Worm (Caenorhabditis elegans): ENCODE measurements around the gene gst-37.

gst-37 gene

DNA sequence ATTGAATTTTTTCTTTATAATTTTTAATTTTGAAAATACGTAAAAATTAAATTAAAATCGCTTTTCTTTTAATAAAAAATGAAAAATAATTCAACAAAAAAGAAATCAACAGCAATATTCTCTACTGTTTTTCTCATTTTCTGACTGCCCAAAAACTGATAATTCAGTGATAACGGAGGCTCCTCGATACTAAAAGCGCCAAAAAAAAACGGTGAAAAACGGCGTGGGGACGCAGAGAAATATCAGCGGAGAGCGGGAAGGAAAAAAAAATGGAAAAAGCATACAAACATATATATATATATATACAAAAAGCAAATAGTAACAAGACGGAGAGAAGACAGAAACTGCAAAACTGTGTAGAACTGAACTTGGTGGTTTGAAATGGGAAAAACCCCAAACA, 38.3 kb upstream of the gst-37 start:
- TF ChIP-seq gmeb-1 (tag; optimal IDR thresholded peaks at IDR 0.05): peak; percentile 8
- peak; percentile 40 for TF ChIP-seq fos-1 (tag; optimal IDR thresholded peaks at IDR 0.05)
- TF ChIP-seq skn-1 (tag; optimal IDR thresholded peaks at IDR 0.05): no peak

DNA sequence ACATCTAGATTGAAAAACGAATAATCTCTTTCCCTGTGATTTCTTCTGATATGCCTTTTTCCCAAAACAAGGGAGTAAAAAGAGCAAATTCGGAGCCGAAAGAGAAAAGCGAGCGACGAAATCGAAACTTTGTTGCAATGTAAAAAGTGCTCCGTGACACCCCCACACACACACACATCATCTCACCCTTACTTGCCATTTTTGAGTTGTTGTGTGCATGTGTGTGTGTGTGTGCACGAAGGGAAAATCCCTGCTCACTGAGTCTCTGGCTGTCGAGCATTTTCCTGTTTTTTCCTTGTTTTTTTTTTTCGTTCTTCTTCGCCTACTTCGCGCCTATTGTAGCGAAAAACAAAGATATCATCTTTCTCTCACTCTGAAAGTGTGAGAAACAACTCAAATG, 34.4 kb upstream of the gst-37 start:
- TF ChIP-seq C34F6.9 (tag; optimal IDR thresholded peaks at IDR 0.05): peak; percentile 5
- TF ChIP-seq aly-2 (tag; optimal IDR thresholded peaks at IDR 0.05): no peak
- TF ChIP-seq sem-4 (tag; optimal IDR thresholded peaks at IDR 0.05): no peak
- peak; percentile 7 for TF ChIP-seq nhr-129 (tag; optimal IDR thresholded peaks at IDR 0.05)
- peak; percentile 7 for TF ChIP-seq unc-55 (GFP tag; optimal IDR thresholded peaks at IDR 0.05)
- no peak for TF ChIP-seq nhr-12 (tag; optimal IDR thresholded peaks at IDR 0.05)
- TF ChIP-seq lin-13 (GFP tag; optimal IDR thresholded peaks at IDR 0.05): no peak
- TF ChIP-seq R02D3.7 (tag; optimal IDR thresholded peaks at IDR 0.05): no peak
- no peak for TF ChIP-seq ztf-11 (tag; optimal IDR thresholded peaks at IDR 0.05)
- TF ChIP-seq nhr-6 (tag; optimal IDR thresholded peaks at IDR 0.05): no peak
- no peak for TF ChIP-seq ZK546.5 (tag; optimal IDR thresholded peaks at IDR 0.05)
- no peak for TF ChIP-seq gmeb-1 (tag; optimal IDR thresholded peaks at IDR 0.05)
- no peak for TF ChIP-seq nhr-237 (tag; optimal IDR thresholded peaks at IDR 0.05)
- no peak for TF ChIP-seq zag-1 (tag; optimal IDR thresholded peaks at IDR 0.05)
- TF ChIP-seq mbf-1 (tag; optimal IDR thresholded peaks at IDR 0.05): no peak
- no peak for TF ChIP-seq nhr-23 (tag; optimal IDR thresholded peaks at IDR 0.05)
- TF ChIP-seq nhr-21 (tag; optimal IDR thresholded peaks at IDR 0.05): no peak
- no peak for TF ChIP-seq nhr-10 (tag; optimal IDR thresholded peaks at IDR 0.05)
- no peak for TF ChIP-seq skn-1 (tag; optimal IDR thresholded peaks at IDR 0.05)
- no peak for TF ChIP-seq Y55F3AM.14 (GFP tag; optimal IDR thresholded peaks at IDR 0.05)
- no peak for TF ChIP-seq dmd-4 (tag; optimal IDR thresholded peaks at IDR 0.05)

DNA sequence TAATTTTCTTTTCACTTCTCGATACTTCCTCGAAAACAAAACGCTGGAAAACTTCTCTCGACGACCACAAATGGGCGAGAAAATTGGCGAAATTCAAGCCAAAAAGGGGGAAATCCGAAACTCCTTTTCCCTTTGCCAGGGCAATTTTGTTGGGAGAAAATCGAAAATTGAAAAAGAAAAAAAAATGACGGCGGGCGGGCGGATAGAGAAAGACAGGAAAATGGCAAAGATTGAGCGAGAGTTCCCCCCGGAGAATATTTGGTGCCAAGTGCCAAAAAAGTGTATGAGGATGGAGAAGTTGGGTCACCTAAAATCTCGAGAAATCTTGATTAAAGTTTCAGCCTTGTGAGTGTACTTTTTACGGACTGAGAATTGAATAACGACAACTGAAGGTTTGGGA, 33.1 kb upstream of the gst-37 start:
- no peak for TF ChIP-seq nhr-129 (tag; optimal IDR thresholded peaks at IDR 0.05)
- no peak for TF ChIP-seq ZK546.5 (tag; optimal IDR thresholded peaks at IDR 0.05)
- TF ChIP-seq alr-1 (tag; optimal IDR thresholded peaks at IDR 0.05): no peak
- TF ChIP-seq ztf-4 (tag; optimal IDR thresholded peaks at IDR 0.05): no peak
- TF ChIP-seq unc-55 (GFP tag; optimal IDR thresholded peaks at IDR 0.05): no peak
- no peak for TF ChIP-seq crh-2 (tag; optimal IDR thresholded peaks at IDR 0.05)
- no peak for TF ChIP-seq fos-1 (tag; optimal IDR thresholded peaks at IDR 0.05)

DNA sequence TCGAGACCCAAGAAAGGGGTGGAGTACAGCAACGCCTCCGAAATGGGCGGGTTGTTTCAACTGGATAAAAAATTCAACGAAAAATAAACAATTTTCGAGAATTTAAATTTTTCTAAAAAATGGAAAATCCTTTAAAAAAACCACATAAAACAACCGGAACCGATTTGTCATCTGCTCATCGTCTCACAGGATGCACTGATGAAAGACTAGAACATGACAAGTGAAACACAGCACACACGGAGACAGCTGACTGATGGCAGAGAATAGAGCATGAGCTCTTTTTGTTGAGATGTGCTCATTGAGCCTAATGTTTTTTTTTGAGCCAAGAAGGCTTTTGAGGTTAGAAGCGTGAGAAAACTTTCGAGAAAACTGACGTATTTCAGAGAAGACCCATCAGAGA, 31.4 kb upstream of the gst-37 start:
- TF ChIP-seq nhr-129 (tag; optimal IDR thresholded peaks at IDR 0.05) (peak; percentile 9), mbf-1 (tag; optimal IDR thresholded peaks at IDR 0.05) (no peak), unc-55 (GFP tag; optimal IDR thresholded peaks at IDR 0.05) (peak; percentile 68)

DNA sequence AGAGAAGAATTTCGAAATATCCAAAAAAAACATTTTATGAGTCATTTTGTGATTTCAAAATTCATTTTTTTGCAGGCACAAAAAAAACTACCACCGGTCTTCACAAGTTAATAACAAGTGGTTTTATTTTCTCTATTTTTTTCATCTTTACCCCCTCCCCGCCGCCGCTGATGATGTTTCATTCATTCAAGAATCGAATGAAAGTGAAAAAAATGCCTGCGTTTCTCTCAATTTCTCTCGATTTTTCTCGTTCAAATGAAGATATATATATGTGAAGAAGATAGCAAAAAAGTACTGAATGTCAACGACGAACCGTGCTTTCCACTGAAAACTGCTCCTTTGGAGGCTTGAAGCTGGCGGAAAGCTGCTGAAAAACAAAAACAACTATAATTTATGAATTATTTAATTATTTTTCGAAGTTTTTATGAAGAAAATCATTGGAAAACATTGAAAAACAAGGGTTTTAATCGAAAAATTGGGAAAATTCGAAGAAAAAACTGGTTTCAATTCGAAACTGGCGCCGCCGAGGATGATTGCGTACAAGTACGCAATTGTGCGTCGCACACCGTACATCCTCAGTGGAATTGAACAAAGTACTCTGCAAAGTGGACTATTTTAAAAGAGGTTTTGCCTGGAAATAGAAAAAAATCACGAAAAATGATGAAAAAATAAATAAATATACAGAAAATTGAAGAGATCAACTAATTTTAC, 28.7 kb upstream of the gst-37 start, which contains the start of gene zig-11:
Gene zig-11, minus strand, starts transcription at position 373 of the 711 bp plus-strand sequence.
- peak; percentile 43 for TF ChIP-seq unc-55 (GFP tag; optimal IDR thresholded peaks at IDR 0.05)
- TF ChIP-seq nhr-23 (tag; optimal IDR thresholded peaks at IDR 0.05): no peak
- no peak for TF ChIP-seq zag-1 (tag; optimal IDR thresholded peaks at IDR 0.05)
- TF ChIP-seq lsy-2 (tag; optimal IDR thresholded peaks at IDR 0.05): peak in 1 of 2 experiments; percentile 82
- peak; percentile 7 for TF ChIP-seq C34F6.9 (tag; optimal IDR thresholded peaks at IDR 0.05)
- TF ChIP-seq gmeb-1 (tag; optimal IDR thresholded peaks at IDR 0.05): peak; percentile 63
- no peak for TF ChIP-seq dmd-4 (tag; optimal IDR thresholded peaks at IDR 0.05)
- TF ChIP-seq blmp-1 (tag; optimal IDR thresholded peaks at IDR 0.05; ENCODE audit: insufficient read depth): peak; percentile 94
- TF ChIP-seq ztf-4 (tag; optimal IDR thresholded peaks at IDR 0.05): no peak

DNA sequence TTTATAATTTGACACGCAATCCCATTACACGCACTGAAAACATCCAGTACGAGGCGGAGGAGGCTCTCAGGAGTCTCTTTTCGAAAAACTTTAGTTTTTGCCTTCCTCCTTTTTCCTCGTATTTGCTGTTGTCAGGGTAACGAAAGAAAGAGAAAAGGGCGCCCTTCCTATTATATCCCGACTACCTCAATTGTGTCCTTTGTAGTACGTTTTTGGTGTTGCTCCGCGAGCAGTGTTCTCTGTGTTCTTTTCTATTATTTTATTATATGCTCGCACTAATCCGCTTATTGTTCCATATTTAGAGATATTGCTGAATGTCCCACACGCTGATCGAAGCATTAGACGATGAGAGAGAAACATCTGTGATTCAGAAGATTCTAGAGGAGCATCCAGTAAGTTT, 25.9 kb upstream of the gst-37 start, which contains the start of gene nphp-2:
Gene nphp-2, plus strand, starts transcription at position 301 of the 400 bp plus-strand sequence.
- TF ChIP-seq Y55F3AM.14 (GFP tag; optimal IDR thresholded peaks at IDR 0.05) (no peak), nhr-77 (tag; optimal IDR thresholded peaks at IDR 0.05) (no peak), nhr-129 (tag; optimal IDR thresholded peaks at IDR 0.05) (no peak)

DNA sequence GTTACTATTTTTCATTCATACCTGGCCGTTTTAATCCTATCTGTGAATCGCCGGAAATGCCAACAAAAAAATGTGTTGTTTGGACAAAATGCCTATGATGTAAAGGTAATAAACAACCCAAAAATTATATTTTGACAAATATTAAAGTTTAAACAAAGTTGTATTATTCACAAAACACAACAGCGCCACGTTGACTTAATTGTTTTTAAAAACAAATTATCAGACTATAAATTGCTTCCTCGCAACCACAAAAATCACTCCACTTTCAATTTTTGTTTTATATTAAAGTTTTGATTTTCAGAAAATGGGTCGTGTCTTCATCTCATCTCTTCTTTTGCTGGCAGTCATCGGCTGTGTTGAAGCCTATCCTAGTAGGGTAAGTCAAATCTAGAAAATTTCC, 14.1 kb upstream of the gst-37 start, which contains the start of gene Y32G9A.5:
Gene Y32G9A.5, plus strand, starts transcription at position 301 of the 400 bp plus-strand sequence.
- TF ChIP-seq Y55F3AM.14 (GFP tag; optimal IDR thresholded peaks at IDR 0.05): no peak
- no peak for TF ChIP-seq unc-39 (tag; optimal IDR thresholded peaks at IDR 0.05)
- TF ChIP-seq fos-1 (tag; optimal IDR thresholded peaks at IDR 0.05): no peak
- no peak for TF ChIP-seq ztf-4 (tag; optimal IDR thresholded peaks at IDR 0.05)
- TF ChIP-seq nhr-10 (tag; optimal IDR thresholded peaks at IDR 0.05): no peak
- no peak for TF ChIP-seq F13H6.1 (tag; optimal IDR thresholded peaks at IDR 0.05)
- no peak for TF ChIP-seq ZK546.5 (tag; optimal IDR thresholded peaks at IDR 0.05)
- TF ChIP-seq gmeb-1 (tag; optimal IDR thresholded peaks at IDR 0.05): no peak
- no peak for TF ChIP-seq nhr-129 (tag; optimal IDR thresholded peaks at IDR 0.05)
- no peak for TF ChIP-seq sma-3 (GFP tag; optimal IDR thresholded peaks at IDR 0.05)
- no peak for TF ChIP-seq nhr-25 (tag; optimal IDR thresholded peaks at IDR 0.05)
- no peak for TF ChIP-seq mab-5 (tag; optimal IDR thresholded peaks at IDR 0.05)
